Worm (Caenorhabditis elegans): ENCODE measurements around the gene fax-1.
A peak's percentile ranks its signal among the peaks of the same experiment; 100 is the strongest.

Gene fax-1

DNA sequence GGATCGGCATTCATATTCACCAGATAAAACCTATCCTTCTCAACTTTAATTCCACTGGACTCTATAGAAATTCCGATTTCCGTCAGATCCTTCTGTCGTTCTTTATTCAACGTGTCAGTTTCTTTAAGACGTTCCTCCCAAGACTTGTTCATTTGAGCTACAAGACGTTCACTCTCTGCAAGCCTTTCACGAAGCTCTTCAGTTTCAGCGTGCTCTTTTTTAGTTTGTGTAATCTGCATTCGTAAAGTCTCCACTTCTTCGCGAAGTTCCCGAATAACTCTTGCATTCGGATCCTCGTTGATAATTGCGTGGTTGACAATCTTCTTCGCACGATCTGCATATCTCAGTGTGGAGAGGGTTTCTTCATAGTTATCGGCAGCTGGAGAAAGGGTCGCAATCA lies 22.4 kb downstream of the fax-1 start:
- TF ChIP-seq bed-3 (GFP tag; optimal IDR thresholded peaks at IDR 0.05) (no peak), unc-120 (tag; optimal IDR thresholded peaks at IDR 0.05; ENCODE audit: poor library complexity, severe bottlenecking) (no peak), ces-1 (GFP tag; optimal IDR thresholded peaks at IDR 0.05) (no peak), zip-8 (tag; optimal IDR thresholded peaks at IDR 0.05) (no peak), blmp-1 (tag; optimal IDR thresholded peaks at IDR 0.05) (no peak), elt-3 (tag; optimal IDR thresholded peaks at IDR 0.05) (no peak)

DNA sequence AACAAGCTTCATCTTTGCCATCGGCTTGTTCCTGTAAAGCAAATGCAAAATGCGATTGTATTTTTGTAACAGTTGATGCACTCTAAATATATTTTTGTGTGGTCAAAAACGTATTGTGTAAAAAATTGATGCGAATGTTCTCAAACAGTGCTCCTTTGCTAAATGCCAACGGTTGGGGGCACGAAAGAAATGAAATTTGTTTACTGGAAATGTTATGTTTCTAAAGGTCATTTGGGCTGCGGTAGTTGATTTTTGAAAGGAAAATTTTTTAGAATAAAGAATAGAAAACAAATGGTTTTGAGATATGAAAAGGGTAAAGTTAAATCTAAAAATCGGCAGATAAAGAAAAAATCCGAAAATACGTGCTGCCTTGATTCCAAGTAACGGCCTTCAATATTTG lies 28.7 kb downstream of the fax-1 start, which contains the start of gene C15C7.6:
Gene C15C7.6, minus strand, starts transcription at position 101 of the 400 bp plus-strand sequence.
- no peak for TF ChIP-seq mep-1 (tag; optimal IDR thresholded peaks at IDR 0.05)

DNA sequence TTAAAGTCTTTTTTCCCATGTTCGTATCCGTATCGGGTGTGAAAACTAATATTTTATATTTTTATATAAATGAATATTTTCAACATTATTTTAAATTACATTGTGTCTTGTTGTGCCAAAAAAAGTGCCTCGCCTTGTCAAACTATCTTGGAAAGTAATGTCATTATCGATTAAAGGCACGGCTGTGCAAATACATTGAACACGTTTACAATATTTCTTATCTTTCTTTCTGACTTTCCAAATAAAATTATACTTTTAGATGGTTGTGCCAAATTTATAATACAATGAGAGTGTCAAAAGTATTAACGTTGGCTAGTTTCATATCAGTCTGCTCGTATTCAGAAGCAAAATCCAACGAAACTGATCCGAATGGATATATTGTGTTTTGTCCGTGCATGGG lies 33.6 kb downstream of the fax-1 start, which contains the start of gene pfut-1:
Gene pfut-1, plus strand, starts transcription at position 258 of the 400 bp plus-strand sequence.
- TF ChIP-seq blmp-1 (tag; optimal IDR thresholded peaks at IDR 0.05) (no peak), elt-3 (tag; optimal IDR thresholded peaks at IDR 0.05) (no peak), nhr-2 (tag; optimal IDR thresholded peaks at IDR 0.05) (no peak), mab-5 (tag; optimal IDR thresholded peaks at IDR 0.05) (no peak), ham-2 (GFP tag; optimal IDR thresholded peaks at IDR 0.05) (no peak), unc-120 (tag; optimal IDR thresholded peaks at IDR 0.05; ENCODE audit: poor library complexity, severe bottlenecking) (no peak), lin-32 (GFP tag; optimal IDR thresholded peaks at IDR 0.05) (no peak), nhr-28 (tag; optimal IDR thresholded peaks at IDR 0.05) (no peak), unc-39 (tag; optimal IDR thresholded peaks at IDR 0.05) (no peak), mls-2 (tag; optimal IDR thresholded peaks at IDR 0.05) (no peak), unc-62 (GFP tag; optimal IDR thresholded peaks at IDR 0.05) (no peak), nhr-12 (tag; optimal IDR thresholded peaks at IDR 0.05) (no peak), ces-1 (GFP tag; optimal IDR thresholded peaks at IDR 0.05) (no peak), lsy-2 (tag; optimal IDR thresholded peaks at IDR 0.05) (no peak), M03D4.4 (tag; optimal IDR thresholded peaks at IDR 0.05) (no peak), zip-8 (tag; optimal IDR thresholded peaks at IDR 0.05) (no peak), sptf-1 (tag; optimal IDR thresholded peaks at IDR 0.05) (no peak), ztf-11 (tag; optimal IDR thresholded peaks at IDR 0.05) (no peak)

DNA sequence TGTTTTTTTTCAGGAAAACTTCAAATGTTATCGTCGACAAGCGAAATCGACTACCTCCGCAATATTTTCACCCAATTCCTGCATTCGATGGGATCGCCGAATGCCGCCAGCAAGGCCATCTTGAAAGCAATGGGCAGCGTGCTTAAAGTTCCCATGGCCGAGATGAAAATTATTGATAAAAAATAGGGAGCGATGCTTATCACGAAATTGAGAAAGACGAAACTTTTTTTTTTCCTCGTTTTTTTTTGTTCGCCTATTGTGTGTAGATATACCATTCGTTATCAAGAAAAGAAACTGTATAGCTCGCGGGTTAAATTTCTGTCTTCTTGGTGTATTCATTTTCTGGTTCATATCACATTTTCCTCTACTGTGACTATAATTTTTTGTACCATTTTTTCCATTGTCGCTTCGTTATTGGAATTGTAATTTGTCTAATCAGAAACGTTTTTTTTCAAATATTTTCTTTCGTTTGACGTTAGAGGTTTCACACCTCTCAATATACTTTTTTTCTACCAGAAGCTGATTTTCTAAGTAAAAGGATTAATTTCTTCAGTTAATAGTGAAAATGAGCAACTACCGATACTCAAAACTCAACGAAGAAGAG lies 35.1 kb downstream of the fax-1 start, which contains the start of gene syx-6:
Gene syx-6, plus strand, starts transcription at position 554 of the 604 bp plus-strand sequence.
- TF ChIP-seq ceh-39 (tag; optimal IDR thresholded peaks at IDR 0.05) (no peak), hlh-1 (tag; optimal IDR thresholded peaks at IDR 0.05) (no peak), zip-8 (tag; optimal IDR thresholded peaks at IDR 0.05) (no peak), flh-1 (GFP tag; optimal IDR thresholded peaks at IDR 0.05) (no peak), bed-3 (GFP tag; optimal IDR thresholded peaks at IDR 0.05) (no peak), unc-120 (tag; optimal IDR thresholded peaks at IDR 0.05; ENCODE audit: poor library complexity, severe bottlenecking) (no peak), tbx-8 (GFP tag; optimal IDR thresholded peaks at IDR 0.05) (no peak), sem-2 (GFP tag; optimal IDR thresholded peaks at IDR 0.05) (no peak), nhr-28 (tag; optimal IDR thresholded peaks at IDR 0.05) (no peak), blmp-1 (tag; optimal IDR thresholded peaks at IDR 0.05) (no peak), unc-39 (tag; optimal IDR thresholded peaks at IDR 0.05) (no peak)

DNA sequence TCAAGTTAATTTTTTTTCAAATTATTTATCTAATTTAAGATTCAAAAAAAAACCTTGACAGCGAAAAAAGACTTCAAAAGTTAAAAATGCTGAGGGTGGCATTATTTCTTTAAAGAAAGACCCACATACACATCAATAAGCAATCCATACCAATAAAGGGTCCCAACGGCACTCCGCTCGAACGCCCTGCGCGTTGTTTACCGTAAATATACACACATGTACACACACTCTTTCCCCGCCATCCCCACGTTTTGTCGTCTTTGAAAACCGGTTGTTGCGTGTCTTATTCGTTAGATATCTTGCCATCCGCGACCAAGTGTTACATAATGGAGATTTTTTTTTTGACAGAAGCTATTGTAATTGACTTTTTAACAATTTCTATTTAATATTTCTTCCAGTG lies 39.6 kb downstream of the fax-1 start, which contains the start of gene gcc-1:
Gene gcc-1, plus strand, starts transcription at position 399 of the 400 bp plus-strand sequence.
- peak; percentile 2 for TF ChIP-seq lin-13 (tag; optimal IDR thresholded peaks at IDR 0.05)
- peak; percentile 51 for TF ChIP-seq unc-120 (tag; optimal IDR thresholded peaks at IDR 0.05; ENCODE audit: poor library complexity, severe bottlenecking)
- TF ChIP-seq mep-1 (tag; optimal IDR thresholded peaks at IDR 0.05) = peak; percentile 25
- TF ChIP-seq cnd-1 (tag; optimal IDR thresholded peaks at IDR 0.05) = no peak
- TF ChIP-seq pha-4 (tag; optimal IDR thresholded peaks at IDR 0.05) = peak; percentile 77
- peak; percentile 46 for TF ChIP-seq lsy-2 (tag; optimal IDR thresholded peaks at IDR 0.05)
- peak; percentile 24 for TF ChIP-seq ces-1 (GFP tag; optimal IDR thresholded peaks at IDR 0.05)
- peak; percentile 33 for TF ChIP-seq hlh-1 (tag; optimal IDR thresholded peaks at IDR 0.05)
- no peak for TF ChIP-seq ham-2 (GFP tag; optimal IDR thresholded peaks at IDR 0.05)

All from whole organism, mixed stage, embryonic.